Worm (Caenorhabditis elegans): ENCODE measurements around the gene Y50D7A.10.
A peak's percentile ranks its signal among the peaks of the same experiment; 100 is the strongest.

The Y50D7A.10 gene

DNA sequence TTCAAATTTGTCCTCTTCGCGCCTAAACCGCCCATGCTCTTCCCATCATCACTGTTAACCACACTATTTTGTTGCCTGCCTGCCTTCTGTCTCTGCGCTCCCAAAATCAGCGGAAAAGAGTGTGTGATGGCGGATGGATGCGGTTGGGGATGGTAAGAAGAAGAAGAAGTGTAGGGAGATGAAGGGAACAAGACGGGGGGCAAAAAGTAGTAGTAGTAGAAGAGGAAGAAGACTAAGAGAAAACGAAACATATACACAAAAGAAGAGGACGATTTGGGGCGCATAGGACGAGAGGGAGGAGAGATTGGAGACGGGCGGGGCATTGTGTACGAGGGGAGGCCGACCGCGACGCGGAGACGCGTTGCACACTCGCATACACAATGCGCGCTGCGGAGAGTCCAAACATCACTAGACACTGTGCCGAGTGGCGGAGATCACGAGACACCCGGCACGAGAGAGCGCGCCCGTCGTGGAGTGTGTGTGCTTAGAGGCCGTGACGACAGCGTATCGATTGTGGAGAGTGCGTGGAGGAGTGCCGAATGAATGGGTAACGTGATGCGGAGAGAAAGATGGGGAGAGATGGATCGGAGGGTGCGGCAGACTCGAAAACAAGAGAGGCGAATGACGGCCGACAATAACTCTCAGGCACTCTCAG is 34.4 kb downstream of the Y50D7A.10 start (continued):
- no peak for TF ChIP-seq F10E7.11 (tag; optimal IDR thresholded peaks at IDR 0.05)
- TF ChIP-seq F55B11.4 (tag; optimal IDR thresholded peaks at IDR 0.05; ENCODE audit: borderline replicate concordance, insufficient read depth) = no peak
- no peak for TF ChIP-seq nhr-27 (tag; optimal IDR thresholded peaks at IDR 0.05)
- no peak for TF ChIP-seq T07F8.4 (tag; optimal IDR thresholded peaks at IDR 0.05)
- TF ChIP-seq ztf-28 (GFP tag; IDR thresholded peaks at IDR 0.05) = no peak
- 0 out of 2 replicates have a peak, but pooled peaks have one; percentile 11 for TF ChIP-seq hmg-20 (GFP tag; IDR thresholded peaks at IDR 0.05)
- TF ChIP-seq lir-1 (GFP tag; conservative IDR thresholded peaks at IDR 0.05) = peak; percentile 75
- TF ChIP-seq lsl-1 (GFP tag; optimal IDR thresholded peaks at IDR 0.05) = peak; percentile 35
- TF ChIP-seq nhr-90 (tag; optimal IDR thresholded peaks at IDR 0.05) = peak; percentile 81
- no peak for TF ChIP-seq Y67H2A.10 (GFP tag; conservative IDR thresholded peaks at IDR 0.05)
- peak; percentile 97 for TF ChIP-seq ceh-27 (GFP tag; optimal IDR thresholded peaks at IDR 0.05)
- TF ChIP-seq sea-2 (GFP tag; IDR thresholded peaks at IDR 0.05) = peak; percentile 82; the same call in 1 of the 2 replicates
- no peak for TF ChIP-seq nhr-179 (tag; optimal IDR thresholded peaks at IDR 0.05)
- peak; percentile 85 for TF ChIP-seq K11D2.4 (GFP tag; IDR thresholded peaks at IDR 0.05)
- no peak for TF ChIP-seq nhr-120 (GFP tag; IDR thresholded peaks at IDR 0.05)
- no peak for TF ChIP-seq snpc-1.3 (tag; optimal IDR thresholded peaks at IDR 0.05; ENCODE audit: insufficient read depth)
- TF ChIP-seq ets-4 (GFP tag; optimal IDR thresholded peaks at IDR 0.05) = peak; percentile 95
- TF ChIP-seq ceh-58 (GFP tag; IDR thresholded peaks at IDR 0.05) = no peak
- TF ChIP-seq B0019.2 (GFP tag; conservative IDR thresholded peaks at IDR 0.05) = no peak
- no peak for TF ChIP-seq T26A5.8 (tag; optimal IDR thresholded peaks at IDR 0.05)
- no peak for TF ChIP-seq sptf-2 (GFP tag; optimal IDR thresholded peaks at IDR 0.05)
- TF ChIP-seq mel-28 (tag; optimal IDR thresholded peaks at IDR 0.05; ENCODE audit: borderline replicate concordance) = peak; percentile 86
- TF ChIP-seq snpc-1.1 (tag; optimal IDR thresholded peaks at IDR 0.05; ENCODE audit: insufficient read depth) = peak; percentile 20
- TF ChIP-seq ceh-91 (GFP tag; IDR thresholded peaks at IDR 0.05) = no peak
- TF ChIP-seq athp-1 (tag; optimal IDR thresholded peaks at IDR 0.05) = peak; percentile 84
- TF ChIP-seq sdz-38 (tag; optimal IDR thresholded peaks at IDR 0.05) = no peak
- TF ChIP-seq nfya-1 (tag; optimal IDR thresholded peaks at IDR 0.05; ENCODE audit: borderline replicate concordance, insufficient read depth) = no peak
- no peak for TF ChIP-seq D2030.7 (GFP tag; IDR thresholded peaks at IDR 0.05)
- peak; percentile 84 for TF ChIP-seq somi-1 (GFP tag; optimal IDR thresholded peaks at IDR 0.05)
- TF ChIP-seq lin-54 (GFP tag; optimal IDR thresholded peaks at IDR 0.05) = peak; percentile 68
- TF ChIP-seq nfya-2 (GFP tag; IDR thresholded peaks at IDR 0.05) = no peak
- peak; percentile 97 for TF ChIP-seq chd-7 (tag; optimal IDR thresholded peaks at IDR 0.05)
- TF ChIP-seq ztf-26 (tag; optimal IDR thresholded peaks at IDR 0.05) = peak; percentile 97
- TF ChIP-seq cebp-2 (GFP tag; IDR thresholded peaks at IDR 0.05) = 0 out of 2 replicates have a peak, but pooled peaks have one; percentile 53
- TF ChIP-seq lin-26 (GFP tag; IDR thresholded peaks at IDR 0.05) = peak; percentile 64
- peak; percentile 43; the same call in 1 of the 2 replicates for TF ChIP-seq rcor-1 (GFP tag; IDR thresholded peaks at IDR 0.05)
- peak; percentile 78 for TF ChIP-seq ceh-79 (tag; optimal IDR thresholded peaks at IDR 0.05)
- TF ChIP-seq mes-4 (tag; optimal IDR thresholded peaks at IDR 0.05) = no peak
- TF ChIP-seq egrh-3 (GFP tag; IDR thresholded peaks at IDR 0.05) = peak; percentile 93
- TF ChIP-seq ama-1 (optimal IDR thresholded peaks at IDR 0.05) = peak; percentile 81
- no peak for TF ChIP-seq ama-1 (GFP tag; optimal IDR thresholded peaks at IDR 0.05)
- no peak for TF ChIP-seq snpc-3.4 (tag; optimal IDR thresholded peaks at IDR 0.05)
- no peak for TF ChIP-seq F39B2.1 (GFP tag; IDR thresholded peaks at IDR 0.05)
- peak; percentile 94 for TF ChIP-seq hmg-1.2 (GFP tag; IDR thresholded peaks at IDR 0.05)
